Fruit fly (Drosophila melanogaster): Measurements from ENCODE around the gene CG12974.

dm6 chr3L:21318474-21318873, 32.7 kb upstream of the CG12974 start, which contains the start of gene Rab26:
- TF ChIP-seq psq (optimal IDR thresholded peaks at IDR 0.05): no peak
- TF ChIP-seq EcR (GFP tag; optimal IDR thresholded peaks at IDR 0.05): no peak
- TF ChIP-seq usp (GFP tag; optimal IDR thresholded peaks at IDR 0.05): no peak
- TF ChIP-seq CG8478 (optimal IDR thresholded peaks at IDR 0.05): no peak
- TF ChIP-seq Dll (optimal IDR thresholded peaks at IDR 0.05): no peak
- TF ChIP-seq pan (optimal IDR thresholded peaks at IDR 0.05): no peak

Measured in whole organism.